Worm (Caenorhabditis elegans) whole organism, late embryonic: ENCODE data around the gene fbxc-19.

Experiments
- ceh-14 ChIP-seq: sonication (generic microtip); optimal IDR thresholded peaks from 2 replicates; lab custom pipeline; 2016; ENCODE audit warnings: missing genotype, missing genetic modification characterization, missing compliant biosample characterization
- elt-2 ChIP-seq: sonication (generic microtip); optimal IDR thresholded peaks from 2 replicates; lab custom pipeline; 2016; ENCODE audit warnings: missing genetic modification reagents, missing genetic modification characterization, missing compliant biosample characterization
- eyg-1 ChIP-seq: sonication (generic microtip); optimal IDR thresholded peaks from 2 replicates; lab custom pipeline; 2016; ENCODE audit warnings: missing genotype, missing genetic modification characterization, missing compliant biosample characterization
- lin-11 ChIP-seq: fragments of 200-800 bp; sonication (Bioruptor generic); optimal IDR thresholded peaks from 2 replicates; lab custom pipeline; 2018; ENCODE audit warnings: mild to moderate bottlenecking, missing genetic modification characterization, missing compliant biosample characterization
- nfya-1 ChIP-seq: sonication (generic microtip); optimal IDR thresholded peaks from 2 replicates; lab custom pipeline; 2017; ENCODE audit warnings: missing genetic modification characterization, mild to moderate bottlenecking, missing compliant biosample characterization, antibody characterized with exemption, moderate library complexity
- pha-4 ChIP-seq: fragments of 150-350 bp; optimal IDR thresholded peaks from 2 replicates; lab custom pipeline; 2018; ENCODE audit warnings: missing biosample characterization, missing genetic modification reagents, missing genetic modification characterization
- pqm-1 ChIP-seq: sonication (generic microtip); optimal IDR thresholded peaks from 2 replicates; lab custom pipeline; 2016; ENCODE audit warnings: missing genetic modification characterization, missing compliant biosample characterization

DNA sequence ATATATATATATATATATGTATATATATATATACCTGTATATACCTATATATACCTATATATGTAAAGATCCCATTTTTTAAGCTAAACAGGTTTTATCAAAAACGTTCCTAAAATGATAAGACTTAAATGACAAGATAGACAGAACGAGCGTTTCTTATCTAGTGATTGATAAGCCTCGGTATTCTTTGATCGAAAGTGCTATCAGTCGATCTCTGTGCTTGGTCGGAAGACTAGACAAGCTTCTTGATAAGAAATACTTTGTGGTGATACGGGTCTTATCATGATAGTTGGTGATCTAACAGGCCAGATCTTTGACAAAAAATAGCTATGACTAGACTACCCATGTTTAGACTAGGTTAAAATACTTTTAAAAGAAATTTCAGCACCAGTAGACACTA is 31.4 kb downstream of the fbxc-19 start:
- TF ChIP-seq nfya-1 (tag; lab: Kevin White, UChicago) (no peak), pqm-1 (peak; percentile 79), pha-4 (no peak), ceh-14 (tag; lab: Kevin White, UChicago) (no peak), elt-2 (tag; lab: Kevin White, UChicago) (peak; percentile 99), lin-11 (no peak), eyg-1 (tag; lab: Kevin White, UChicago) (no peak)
